Fruit fly (Drosophila melanogaster) whole organism, embryonic: ENCODE measurements around the gene CG32036.

Experiments used
- Adf1 ChIP-seq: fragments of 200-800 bp; sonication (Bioruptor generic); IDR thresholded peaks from 2 replicates; pipeline ENCODE4 v1.3.6; 2022; ENCODE audit warnings: missing biosample characterization, missing genetic modification characterization
- Blimp-1 ChIP-seq: fragments of 200-800 bp; sonication (Bioruptor generic); optimal IDR thresholded peaks from 3 replicates; lab custom pipeline; 2018; ENCODE audit warnings: missing biosample characterization, missing genetic modification characterization, mild to moderate bottlenecking, moderate library complexity, missing genetic modification reagents
- CG10147 ChIP-seq: fragments of 200-800 bp; sonication (Bioruptor generic); optimal IDR thresholded peaks from 2 replicates; lab custom pipeline; 2019; ENCODE audit warnings: missing biosample characterization, mild to moderate bottlenecking, missing genetic modification characterization, moderate library complexity
- CG10543 ChIP-seq: fragments of 200-800 bp; sonication (Bioruptor generic); optimal IDR thresholded peaks from 3 replicates; lab custom pipeline; 2017; ENCODE audit warnings: missing biosample characterization, mild to moderate bottlenecking, missing genetic modification characterization, moderate library complexity
- CG10654 ChIP-seq: fragments of 200-800 bp; sonication (Bioruptor generic); optimal IDR thresholded peaks from 2 replicates; lab custom pipeline; 2016; ENCODE audit warnings: missing biosample characterization, missing genetic modification characterization
- CG13775 ChIP-seq: fragments of 200-800 bp; sonication (Bioruptor generic); optimal IDR thresholded peaks from 3 replicates; lab custom pipeline; 2017; ENCODE audit warnings: missing biosample characterization, mild to moderate bottlenecking, missing genetic modification characterization
- CG1602 ChIP-seq: fragments of 200-800 bp; sonication (Bioruptor generic); optimal IDR thresholded peaks from 3 replicates; lab custom pipeline; 2016; ENCODE audit warnings: missing biosample characterization, missing genetic modification characterization
- CG17385 ChIP-seq: fragments of 200-800 bp; sonication (Bioruptor generic); optimal IDR thresholded peaks from 3 replicates; lab custom pipeline; 2018; ENCODE audit warnings: missing biosample characterization, mild to moderate bottlenecking, missing genetic modification characterization
- CG17912 ChIP-seq: fragments of 200-800 bp; sonication (Bioruptor generic); optimal IDR thresholded peaks from 2 replicates; lab custom pipeline; 2018; ENCODE audit warnings: missing biosample characterization, mild to moderate bottlenecking, missing genetic modification characterization
- CG18599 ChIP-seq: fragments of 200-800 bp; sonication (Bioruptor generic); optimal IDR thresholded peaks from 3 replicates; lab custom pipeline; 2017; ENCODE audit warnings: missing biosample characterization, missing genetic modification characterization, mild to moderate bottlenecking, moderate library complexity, missing genetic modification reagents
- CG2116 ChIP-seq: fragments of 200-800 bp; sonication (Bioruptor generic); optimal IDR thresholded peaks from 3 replicates; lab custom pipeline; 2018; ENCODE audit warnings: missing biosample characterization, mild to moderate bottlenecking, missing genetic modification characterization
- CG30403 ChIP-seq: fragments of 200-800 bp; sonication (Bioruptor generic); optimal IDR thresholded peaks from 3 replicates; lab custom pipeline; 2016; ENCODE audit warnings: missing biosample characterization, missing genetic modification characterization
- CG31441 ChIP-seq: fragments of 200-800 bp; sonication (Bioruptor generic); IDR thresholded peaks from 2 replicates; pipeline ENCODE4 v1.3.6; 2022; ENCODE audit warnings: missing biosample characterization, missing genetic modification characterization
- CG3281 ChIP-seq: fragments of 200-800 bp; sonication (Bioruptor generic); optimal IDR thresholded peaks from 3 replicates; lab custom pipeline; 2017; ENCODE audit warnings: missing biosample characterization, mild to moderate bottlenecking, missing genetic modification characterization
- CG34422 ChIP-seq: fragments of 200-800 bp; sonication (Bioruptor generic); IDR thresholded peaks from 3 replicates; pipeline ENCODE4 v1.3.6; 2022; ENCODE audit warnings: missing biosample characterization, missing genetic modification characterization
- CG4282 ChIP-seq: fragments of 200-800 bp; sonication (Bioruptor generic); optimal IDR thresholded peaks from 2 replicates; lab custom pipeline; 2016; ENCODE audit warnings: missing biosample characterization, missing genetic modification characterization
- CG4404 ChIP-seq: fragments of 200-800 bp; sonication (Bioruptor generic); IDR thresholded peaks from 2 replicates; pipeline ENCODE4 v1.3.6; 2022; ENCODE audit warnings: missing biosample characterization, missing genetic modification characterization
- CG5180 ChIP-seq: fragments of 200-800 bp; sonication (Bioruptor generic); optimal IDR thresholded peaks from 3 replicates; lab custom pipeline; 2017; ENCODE audit warnings: missing biosample characterization, missing genetic modification characterization, mild to moderate bottlenecking, moderate library complexity, missing genetic modification reagents
- CG7556 ChIP-seq: fragments of 200-800 bp; sonication (Bioruptor generic); optimal IDR thresholded peaks from 2 replicates; lab custom pipeline; 2017; ENCODE audit warnings: missing biosample characterization, mild to moderate bottlenecking, missing genetic modification characterization
- CG8924 ChIP-seq: fragments of 200-800 bp; optimal IDR thresholded peaks from 3 replicates; lab custom pipeline; 2019; ENCODE audit warnings: missing biosample characterization, mild to moderate bottlenecking, missing genetic modification characterization, moderate library complexity
- CG9817 ChIP-seq: fragments of 200-800 bp; sonication (Bioruptor generic); optimal IDR thresholded peaks from 2 replicates; lab custom pipeline; 2018; ENCODE audit warnings: missing biosample characterization, mild to moderate bottlenecking, missing genetic modification characterization, moderate library complexity
- CoRest ChIP-seq: fragments of 200-800 bp; sonication (Bioruptor generic); optimal IDR thresholded peaks from 3 replicates; lab custom pipeline; 2018; ENCODE audit warnings: missing biosample characterization, mild to moderate bottlenecking, missing genetic modification characterization, moderate library complexity
- D19A ChIP-seq: fragments of 200-800 bp; optimal IDR thresholded peaks from 3 replicates; lab custom pipeline; 2019; ENCODE audit warnings: missing biosample characterization, mild to moderate bottlenecking, missing genetic modification characterization, moderate library complexity
- E2f2 ChIP-seq: fragments of 200-800 bp; sonication (Bioruptor generic); IDR thresholded peaks from 2 replicates; pipeline ENCODE4 v1.3.6; 2022; ENCODE audit warnings: missing biosample characterization, missing genetic modification characterization
- Eip74EF ChIP-seq, 2 experiments: fragments of 200-800 bp in 1 of 2; fragments of >200 bp in 1 of 2; sonication (Bioruptor generic) in 1 of 2; optimal IDR thresholded peaks; 2 replicates each; lab custom pipeline; 2017 to 2019; ENCODE audit warnings: missing biosample characterization in 2 of 2, missing genetic modification characterization in 2 of 2, mild to moderate bottlenecking in 1 of 2, moderate library complexity in 1 of 2
- Elba2 ChIP-seq: fragments of 200-800 bp; sonication (Bioruptor generic); optimal IDR thresholded peaks from 3 replicates; lab custom pipeline; 2016; ENCODE audit warnings: missing biosample characterization, missing genetic modification characterization
- Ets65A ChIP-seq: fragments of 200-800 bp; sonication (Bioruptor generic); peaks from one replicate; lab custom pipeline; 2016; ENCODE audit warnings: missing biosample characterization, missing genetic modification characterization
- Fer1 ChIP-seq: fragments of 200-800 bp; sonication (Bioruptor generic); optimal IDR thresholded peaks from 2 replicates; lab custom pipeline; 2017; ENCODE audit warnings: missing biosample characterization, mild to moderate bottlenecking, missing genetic modification characterization
- HLH3B ChIP-seq: fragments of 200-800 bp; sonication (Bioruptor generic); IDR thresholded peaks from 2 replicates; pipeline ENCODE4 v1.3.6; 2022; ENCODE audit warnings: missing biosample characterization, missing genetic modification characterization
- HLH54F ChIP-seq: fragments of 200-800 bp; sonication (Bioruptor generic); optimal IDR thresholded peaks from 3 replicates; lab custom pipeline; 2016; ENCODE audit warnings: missing biosample characterization, missing genetic modification characterization
- Hmx ChIP-seq: fragments of 200-800 bp; sonication (Bioruptor generic); optimal IDR thresholded peaks from 2 replicates; lab custom pipeline; 2016; ENCODE audit warnings: missing biosample characterization, missing genetic modification characterization
- Hsf ChIP-seq: fragments of 200-800 bp; sonication (Bioruptor generic); optimal IDR thresholded peaks from 3 replicates; lab custom pipeline; 2016; ENCODE audit warnings: missing biosample characterization, missing genetic modification characterization
- Oli ChIP-seq: fragments of 200-800 bp; sonication (Bioruptor generic); optimal IDR thresholded peaks from 2 replicates; lab custom pipeline; 2018; ENCODE audit warnings: missing biosample characterization, mild to moderate bottlenecking, missing genetic modification characterization, moderate library complexity
- Poxn ChIP-seq: fragments of 200-800 bp; sonication (Bioruptor generic); IDR thresholded peaks from 2 replicates; pipeline ENCODE4 v1.3.6; 2022; ENCODE audit warnings: missing biosample characterization, missing genetic modification characterization
- Side ChIP-seq: fragments of 200-800 bp; sonication (Bioruptor generic); optimal IDR thresholded peaks from 2 replicates; lab custom pipeline; 2016; ENCODE audit warnings: missing biosample characterization, missing genetic modification characterization
- Sox100B ChIP-seq: fragments of 200-800 bp; sonication (Bioruptor generic); optimal IDR thresholded peaks from 3 replicates; lab custom pipeline; 2018; ENCODE audit warnings: missing biosample characterization, mild to moderate bottlenecking, missing genetic modification characterization
- Trl ChIP-seq, 3 experiments: fragments of >200 bp in 2 of 3; fragments of 200-800 bp in 1 of 3; sonication (Bioruptor generic) in 1 of 3; optimal IDR thresholded peaks; 2 replicates in 1 of 3; 3 replicates in 2 of 3; lab custom pipeline; 2016 to 2017; ENCODE audit warnings: missing biosample characterization in 1 of 3, missing genetic modification characterization in 1 of 3
- amos ChIP-seq: fragments of 200-800 bp; sonication (Bioruptor generic); IDR thresholded peaks from 2 replicates; pipeline ENCODE4 v1.3.6; 2022; ENCODE audit warnings: missing biosample characterization, missing genetic modification characterization; ENCODE audit not compliant: partially characterized antibody
- ap ChIP-seq: fragments of 200-800 bp; sonication (Bioruptor generic); IDR thresholded peaks from 2 replicates; pipeline ENCODE4 v1.3.6; 2022; ENCODE audit warnings: missing biosample characterization, missing genetic modification characterization
- chn ChIP-seq: fragments of 200-800 bp; sonication (Bioruptor generic); optimal IDR thresholded peaks from 2 replicates; lab custom pipeline; 2016; ENCODE audit warnings: missing biosample characterization, missing genetic modification characterization
- cwo ChIP-seq: fragments of 200-800 bp; sonication (Bioruptor generic); optimal IDR thresholded peaks from 3 replicates; lab custom pipeline; 2017; ENCODE audit warnings: missing biosample characterization, missing genetic modification characterization, mild to moderate bottlenecking, moderate library complexity, missing genetic modification reagents
- dmrt11E ChIP-seq: fragments of 200-800 bp; sonication (Bioruptor generic); optimal IDR thresholded peaks from 3 replicates; lab custom pipeline; 2018; ENCODE audit warnings: missing biosample characterization, mild to moderate bottlenecking, missing genetic modification characterization, moderate library complexity
- gce ChIP-seq: fragments of 200-800 bp; sonication (Bioruptor generic); IDR thresholded peaks from 3 replicates; pipeline ENCODE4 v1.3.6; 2022; ENCODE audit warnings: missing biosample characterization, missing genetic modification characterization
- grau ChIP-seq: fragments of 200-800 bp; optimal IDR thresholded peaks from 3 replicates; lab custom pipeline; 2019; ENCODE audit warnings: missing biosample characterization, mild to moderate bottlenecking, missing genetic modification characterization, moderate library complexity
- nmo ChIP-seq: fragments of 200-800 bp; sonication (Bioruptor generic); optimal IDR thresholded peaks from 2 replicates; lab custom pipeline; 2018; ENCODE audit warnings: missing biosample characterization, mild to moderate bottlenecking, missing genetic modification characterization, moderate library complexity
- pnt ChIP-seq: fragments of 200-800 bp; sonication (Bioruptor generic); optimal IDR thresholded peaks from 3 replicates; lab custom pipeline; 2016; ENCODE audit warnings: missing biosample characterization, missing genetic modification characterization
- sqz ChIP-seq: fragments of 200-800 bp; sonication (Bioruptor generic); optimal IDR thresholded peaks from 3 replicates; lab custom pipeline; 2018; ENCODE audit warnings: missing biosample characterization, mild to moderate bottlenecking, missing genetic modification characterization
- sr ChIP-seq: fragments of 200-800 bp; sonication (Bioruptor generic); IDR thresholded peaks from 3 replicates; pipeline ENCODE4 v1.3.6; 2022; ENCODE audit warnings: missing biosample characterization, missing genetic modification characterization

The CG32036 gene

DNA sequence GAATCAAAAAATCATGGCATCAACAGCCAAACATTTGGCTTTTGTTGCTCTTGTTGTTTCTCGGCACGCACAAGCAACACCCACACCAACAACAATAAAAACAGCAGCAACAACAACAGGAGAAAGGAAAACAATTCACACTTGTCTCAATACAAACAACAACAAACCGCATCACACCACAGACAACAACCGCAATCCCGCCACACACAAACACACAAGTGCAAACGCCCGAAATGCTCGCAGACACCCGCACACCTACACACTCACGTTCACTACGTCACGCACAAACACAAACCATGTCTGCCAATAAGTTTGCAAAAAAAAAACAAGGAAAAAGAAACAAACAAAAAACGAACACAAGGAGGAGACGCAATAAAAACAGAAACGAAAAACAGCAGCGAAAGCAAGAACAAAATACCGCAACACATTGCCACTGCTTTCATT is 21.2 kb downstream of the CG32036 start (continued):
- TF ChIP-seq Hmx: no peak
- no peak for TF ChIP-seq CG4404 (GFP tag; lab: Robert Waterston, UW)
- peak; percentile 73 for TF ChIP-seq Elba2 (GFP tag; lab: Kevin White, UChicago)
- TF ChIP-seq dmrt11E: no peak
- no peak; the same call in 2 of the 3 replicates for TF ChIP-seq sr
- TF ChIP-seq CG17385: no peak
- no peak for TF ChIP-seq E2f2 (GFP tag; lab: Robert Waterston, UW)
- TF ChIP-seq ap (GFP tag; lab: Robert Waterston, UW): no peak
- peak; percentile 13 for TF ChIP-seq sqz (GFP tag; lab: Kevin White, UChicago)
- TF ChIP-seq CG5180: no peak

DNA sequence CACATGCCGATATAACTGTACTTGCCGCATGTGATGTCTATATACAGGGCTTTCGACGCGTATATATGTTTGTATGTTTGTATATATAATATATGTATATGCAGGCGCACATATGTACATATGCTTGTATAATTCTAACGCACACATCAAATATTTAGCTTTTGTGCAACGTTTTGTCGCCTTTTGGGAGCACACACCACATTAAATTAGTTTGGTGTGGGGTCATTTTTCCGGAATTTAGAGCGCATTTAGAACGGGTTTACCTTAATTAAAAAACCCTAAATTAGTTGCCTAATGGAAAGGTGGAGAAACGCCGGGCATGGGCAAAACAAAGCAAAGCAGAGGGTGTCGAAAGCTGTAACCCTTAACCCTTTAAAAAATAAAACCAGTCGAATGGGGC is 21.8 kb downstream of the CG32036 start:
- TF ChIP-seq Ets65A (peak; percentile 68), gce (GFP tag; lab: Robert Waterston, UW) (no peak)

DNA sequence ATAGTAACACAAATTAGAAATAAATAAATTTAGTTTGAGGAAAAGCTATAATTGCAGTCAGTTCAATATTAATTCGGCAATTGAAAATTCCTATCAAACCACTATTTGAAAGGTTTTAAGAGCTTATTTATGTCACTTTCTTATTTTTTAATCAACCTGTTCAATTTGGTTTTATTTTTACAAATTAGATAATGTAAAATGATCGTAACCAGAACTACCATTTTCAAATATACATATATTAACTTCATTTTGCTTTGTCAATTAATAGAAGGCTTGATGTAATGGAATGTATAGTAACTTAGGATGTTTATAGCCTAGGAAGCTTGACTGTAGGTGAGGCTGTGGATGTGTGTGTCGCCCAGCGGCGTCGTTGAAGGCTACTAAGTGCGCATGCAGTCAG is 22.4 kb downstream of the CG32036 start:
- TF ChIP-seq Sox100B (peak; percentile 15), nmo (GFP tag; lab: Kevin White, UChicago) (peak; percentile 35), Poxn (GFP tag; lab: Robert Waterston, UW) (no peak), Eip74EF (GFP tag; optimal IDR thresholded peaks at IDR 0.05; lab: Kevin White, UChicago) (peak in 1 of 2 experiments; percentile 14), Hsf (GFP tag; lab: Kevin White, UChicago) (peak; percentile 8), CG13775 (GFP tag; lab: Kevin White, UChicago) (peak; percentile 15), grau (tag; lab: Kevin White, UChicago) (peak; percentile 88), Oli (tag; lab: Kevin White, UChicago) (peak; percentile 48), Trl (optimal IDR thresholded peaks at IDR 0.05; lab: Kevin White, UChicago) (no peak), Trl (GFP tag; optimal IDR thresholded peaks at IDR 0.05; lab: Kevin White, UChicago) (no peak), cwo (GFP tag; lab: Kevin White, UChicago) (peak; percentile 29), CG18599 (GFP tag; lab: Kevin White, UChicago) (peak; percentile 58), CG2116 (no peak), Elba2 (GFP tag; lab: Kevin White, UChicago) (no peak), CG3281 (GFP tag; lab: Kevin White, UChicago) (peak; percentile 38), CG4282 (no peak), D19A (tag; lab: Kevin White, UChicago) (peak; percentile 0), pnt (no peak), Side (GFP tag; lab: Kevin White, UChicago) (no peak), CG10147 (GFP tag; lab: Kevin White, UChicago) (peak; percentile 34), Blimp-1 (GFP tag; lab: Kevin White, UChicago) (peak; percentile 13), CG7556 (GFP tag; lab: Kevin White, UChicago) (peak; percentile 74), HLH54F (no peak), CG1602 (GFP tag; lab: Kevin White, UChicago) (peak; percentile 4), Adf1 (GFP tag; lab: Robert Waterston, UW) (no peak), chn (GFP tag; lab: Kevin White, UChicago) (no peak), CG31441 (GFP tag; lab: Robert Waterston, UW) (peak; percentile 51; the same call in 1 of the 2 replicates), CG30403 (peak; percentile 45), CG17912 (GFP tag; lab: Kevin White, UChicago) (no peak), HLH3B (GFP tag; lab: Robert Waterston, UW) (no peak), amos (GFP tag; lab: Robert Waterston, UW) (no peak), Fer1 (GFP tag; lab: Kevin White, UChicago) (peak; percentile 42), CG10543 (GFP tag; lab: Kevin White, UChicago) (peak; percentile 40), CG34422 (GFP tag; lab: Robert Waterston, UW) (no peak), CG8924 (tag; lab: Kevin White, UChicago) (peak; percentile 41), CoRest (tag; lab: Kevin White, UChicago) (peak; percentile 17), CG9817 (tag; lab: Kevin White, UChicago) (no peak), CG10654 (no peak)
